Worm (Caenorhabditis elegans): ENCODE results near the gene str-114.

str-114 gene

ce11 chrV:3637086-3637485 lies 12.5 kb upstream of the str-114 start, which contains the start of gene srx-41 (continued):
- TF ChIP-seq F49E8.2 (tag; optimal IDR thresholded peaks at IDR 0.05; ENCODE audit: insufficient read depth) = no peak

ce11 chrV:3639873-3640272 lies 9.7 kb upstream of the str-114 start:
- no peak for TF ChIP-seq ztf-18 (tag; optimal IDR thresholded peaks at IDR 0.05)
- no peak for TF ChIP-seq ztf-22 (GFP tag; optimal IDR thresholded peaks at IDR 0.05)
- TF ChIP-seq athp-1 (tag; optimal IDR thresholded peaks at IDR 0.05) = no peak
- TF ChIP-seq F57C9.4 (tag; optimal IDR thresholded peaks at IDR 0.05) = no peak
- TF ChIP-seq Y53F4B.3 (GFP tag; IDR thresholded peaks at IDR 0.05) = no peak
- TF ChIP-seq lin-54 (GFP tag; optimal IDR thresholded peaks at IDR 0.05) = no peak
- no peak for TF ChIP-seq sptf-2 (GFP tag; optimal IDR thresholded peaks at IDR 0.05)
- no peak for TF ChIP-seq egl-44 (GFP tag; IDR thresholded peaks at IDR 0.05)
- TF ChIP-seq F23B12.7 (tag; optimal IDR thresholded peaks at IDR 0.05; ENCODE audit: insufficient read depth) = no peak
- TF ChIP-seq T26A5.8 (tag; optimal IDR thresholded peaks at IDR 0.05) = no peak
- TF ChIP-seq F55B11.4 (tag; optimal IDR thresholded peaks at IDR 0.05; ENCODE audit: borderline replicate concordance, insufficient read depth) = no peak
- TF ChIP-seq Y67H2A.10 (GFP tag; conservative IDR thresholded peaks at IDR 0.05) = no peak
- TF ChIP-seq cebp-2 (GFP tag; IDR thresholded peaks at IDR 0.05) = no peak
- TF ChIP-seq snpc-1.3 (tag; optimal IDR thresholded peaks at IDR 0.05; ENCODE audit: insufficient read depth) = no peak
- no peak for TF ChIP-seq attf-5 (GFP tag; optimal IDR thresholded peaks at IDR 0.05)
- no peak for TF ChIP-seq ceh-79 (tag; optimal IDR thresholded peaks at IDR 0.05)
- TF ChIP-seq nfya-1 (tag; optimal IDR thresholded peaks at IDR 0.05; ENCODE audit: borderline replicate concordance, insufficient read depth) = no peak

ce11 chrV:3644193-3644693 lies 5.3 kb upstream of the str-114 start, which contains the start of gene F59B1.8:
Gene F59B1.8 (minus strand): TSS chrV:3644243.
- TF ChIP-seq F57A8.1 (GFP tag; optimal IDR thresholded peaks at IDR 0.05) (no peak), lag-1 (GFP tag; IDR thresholded peaks at IDR 0.05) (no peak), fkh-3 (tag; optimal IDR thresholded peaks at IDR 0.05) (no peak), K11D2.4 (GFP tag; IDR thresholded peaks at IDR 0.05) (no peak), let-607 (tag; optimal IDR thresholded peaks at IDR 0.05) (peak in 1 of 2 experiments; percentile 23), hlh-12 (tag; optimal IDR thresholded peaks at IDR 0.05) (no peak), ZK185.1 (tag; optimal IDR thresholded peaks at IDR 0.05; ENCODE audit: poor library complexity, severe bottlenecking) (no peak), nfyb-1 (GFP tag; IDR thresholded peaks at IDR 0.05) (0 out of 2 replicates have a peak, but pooled peaks have one; percentile 14), F55B11.4 (tag; optimal IDR thresholded peaks at IDR 0.05; ENCODE audit: borderline replicate concordance, insufficient read depth) (no peak), ztf-26 (tag; optimal IDR thresholded peaks at IDR 0.05) (no peak), pha-4 (tag; optimal IDR thresholded peaks at IDR 0.05) (no peak), athp-1 (tag; optimal IDR thresholded peaks at IDR 0.05) (no peak), tlf-1 (GFP tag; optimal IDR thresholded peaks at IDR 0.05) (no peak), attf-5 (GFP tag; optimal IDR thresholded peaks at IDR 0.05) (peak; percentile 14), T07F8.4 (tag; optimal IDR thresholded peaks at IDR 0.05) (no peak), T26A5.8 (tag; optimal IDR thresholded peaks at IDR 0.05) (no peak), aptf-3 (GFP tag; IDR thresholded peaks at IDR 0.05) (no peak), lir-1 (GFP tag; conservative IDR thresholded peaks at IDR 0.05) (no peak), hsf-1 (GFP tag; IDR thresholded peaks at IDR 0.05) (no peak), let-526 (GFP tag; IDR thresholded peaks at IDR 0.05) (0 out of 2 replicates have a peak, but pooled peaks have one; percentile 9), egrh-3 (GFP tag; IDR thresholded peaks at IDR 0.05) (no peak), unc-130 (GFP tag; optimal IDR thresholded peaks at IDR 0.05) (no peak), cebp-1 (GFP tag; IDR thresholded peaks at IDR 0.05) (peak; percentile 47; the same call in 1 of the 2 replicates), cebp-1 (tag; optimal IDR thresholded peaks at IDR 0.05) (peak; percentile 74), chd-7 (tag; optimal IDR thresholded peaks at IDR 0.05) (no peak), repo-1 (tag; optimal IDR thresholded peaks at IDR 0.05) (no peak), snpc-4 (GFP tag; optimal IDR thresholded peaks at IDR 0.05) (no peak), snpc-4 (tag; optimal IDR thresholded peaks at IDR 0.05) (peak in 1 of 4 experiments; percentile 59), snpc-1.1 (tag; optimal IDR thresholded peaks at IDR 0.05; ENCODE audit: insufficient read depth) (no peak), lin-35 (GFP tag; optimal IDR thresholded peaks at IDR 0.05) (no peak)

Measured in whole organism, young adult.